Worm (Caenorhabditis elegans) whole organism, mixed stage, embryonic: Measurements from ENCODE around the gene C35A5.6.

Experiments
- M03D4.4 ChIP-seq: sonication (generic microtip); optimal IDR thresholded peaks from 2 replicates; lab custom pipeline; 2017; ENCODE audit warnings: mild to moderate bottlenecking, missing genetic modification characterization, missing compliant biosample characterization
- bed-3 ChIP-seq: fragments of 200-800 bp; sonication (Bioruptor generic); optimal IDR thresholded peaks from 3 replicates; lab custom pipeline; 2018; ENCODE audit warnings: mild to moderate bottlenecking, missing genetic modification characterization, moderate library complexity, missing compliant biosample characterization
- blmp-1 ChIP-seq: fragments of 150-350 bp; optimal IDR thresholded peaks from 2 replicates; lab custom pipeline; 2014; ENCODE audit warnings: missing biosample characterization, missing genetic modification characterization
- ceh-39 ChIP-seq: fragments of 150-350 bp; optimal IDR thresholded peaks from 2 replicates; lab custom pipeline; 2014; ENCODE audit warnings: missing biosample characterization, missing genetic modification characterization
- ceh-43 ChIP-seq: fragments of 200-800 bp; sonication (Bioruptor generic); optimal IDR thresholded peaks from 2 replicates; lab custom pipeline; 2018; ENCODE audit warnings: mild to moderate bottlenecking, missing genetic modification characterization, moderate library complexity, missing compliant biosample characterization
- ceh-83 ChIP-seq: fragments of 200-800 bp; sonication (Bioruptor generic); optimal IDR thresholded peaks from 2 replicates; lab custom pipeline; 2018; ENCODE audit warnings: mild to moderate bottlenecking, missing genetic modification characterization, missing compliant biosample characterization
- ces-1 ChIP-seq: fragments of 150-350 bp; optimal IDR thresholded peaks from 2 replicates; lab custom pipeline; 2014; ENCODE audit warnings: missing biosample characterization, missing genetic modification reagents, missing genetic modification characterization
- cnd-1 ChIP-seq: fragments of 200-800 bp; sonication (Bioruptor generic); optimal IDR thresholded peaks from 2 replicates; lab custom pipeline; 2018; ENCODE audit warnings: mild to moderate bottlenecking, missing genetic modification characterization, missing compliant biosample characterization
- drap-1 ChIP-seq: fragments of 200-800 bp; sonication (Bioruptor generic); optimal IDR thresholded peaks from 3 replicates; lab custom pipeline; 2018; ENCODE audit warnings: mild to moderate bottlenecking, missing genetic modification characterization, missing compliant biosample characterization
- elt-1 ChIP-seq: sonication (generic microtip); optimal IDR thresholded peaks from 2 replicates; lab custom pipeline; 2017; ENCODE audit warnings: missing genetic modification characterization, mild to moderate bottlenecking, missing compliant biosample characterization, antibody characterized with exemption, moderate library complexity, borderline replicate concordance; ENCODE audit not compliant: insufficient read depth
- elt-3 ChIP-seq: fragments of 150-350 bp; optimal IDR thresholded peaks from 2 replicates; lab custom pipeline; 2014; ENCODE audit warnings: missing biosample characterization, missing genetic modification characterization
- flh-1 ChIP-seq: fragments of 200-800 bp; sonication (Bioruptor generic); optimal IDR thresholded peaks from 2 replicates; lab custom pipeline; 2018; ENCODE audit warnings: mild to moderate bottlenecking, missing genetic modification characterization, moderate library complexity, missing compliant biosample characterization
- ham-2 ChIP-seq: fragments of 200-800 bp; sonication (Bioruptor generic); optimal IDR thresholded peaks from 2 replicates; lab custom pipeline; 2018; ENCODE audit warnings: mild to moderate bottlenecking, missing genetic modification characterization, missing compliant biosample characterization
- hlh-1 ChIP-seq: fragments of 150-350 bp; optimal IDR thresholded peaks from 2 replicates; lab custom pipeline; 2014; ENCODE audit warnings: missing biosample characterization, missing genetic modification reagents, missing genetic modification characterization
- lin-13 ChIP-seq: fragments of 150-350 bp; optimal IDR thresholded peaks from 2 replicates; lab custom pipeline; 2014; ENCODE audit warnings: missing biosample characterization, missing genetic modification characterization
- lin-32 ChIP-seq: fragments of 200-800 bp; sonication (Bioruptor generic); optimal IDR thresholded peaks from 2 replicates; lab custom pipeline; 2018; ENCODE audit warnings: mild to moderate bottlenecking, missing genetic modification characterization, missing compliant biosample characterization
- lsy-2 ChIP-seq: fragments of 150-350 bp; optimal IDR thresholded peaks from 2 replicates; lab custom pipeline; 2014; ENCODE audit warnings: missing biosample characterization, missing genetic modification characterization
- mab-5 ChIP-seq: fragments of 150-350 bp; optimal IDR thresholded peaks from 2 replicates; lab custom pipeline; 2014; ENCODE audit warnings: missing biosample characterization, missing genetic modification characterization
- mep-1 ChIP-seq: fragments of 150-350 bp; optimal IDR thresholded peaks from 2 replicates; lab custom pipeline; 2017; ENCODE audit warnings: missing biosample characterization, missing genetic modification reagents, missing genetic modification characterization, inconsistent platforms
- mls-2 ChIP-seq: sonication (generic microtip); optimal IDR thresholded peaks from 2 replicates; lab custom pipeline; 2016; ENCODE audit warnings: mild to moderate bottlenecking, missing genetic modification characterization, moderate library complexity, missing compliant biosample characterization
- nhr-12 ChIP-seq: fragments of 150-350 bp; optimal IDR thresholded peaks from 2 replicates; lab custom pipeline; 2014; ENCODE audit warnings: missing biosample characterization, missing genetic modification characterization
- nhr-2 ChIP-seq: fragments of 150-350 bp; optimal IDR thresholded peaks from 2 replicates; lab custom pipeline; 2014; ENCODE audit warnings: missing biosample characterization, missing genetic modification characterization
- nhr-237 ChIP-seq: fragments of 150-350 bp; optimal IDR thresholded peaks from 2 replicates; lab custom pipeline; 2014; ENCODE audit warnings: missing biosample characterization, missing genetic modification characterization
- nhr-28 ChIP-seq: fragments of 150-350 bp; optimal IDR thresholded peaks from 2 replicates; lab custom pipeline; 2014; ENCODE audit warnings: missing biosample characterization, missing genetic modification characterization
- nhr-76 ChIP-seq: sonication (generic microtip); optimal IDR thresholded peaks from 2 replicates; lab custom pipeline; 2017; ENCODE audit warnings: missing biosample characterization, missing genetic modification characterization
- pha-4 ChIP-seq: fragments of 150-350 bp; optimal IDR thresholded peaks from 2 replicates; lab custom pipeline; 2018; ENCODE audit warnings: missing biosample characterization, missing genetic modification reagents, missing genetic modification characterization
- sem-2 ChIP-seq: fragments of 200-800 bp; sonication (Bioruptor generic); optimal IDR thresholded peaks from 2 replicates; lab custom pipeline; 2018; ENCODE audit warnings: mild to moderate bottlenecking, missing genetic modification characterization, missing compliant biosample characterization
- snpc-4 ChIP-seq: fragments of 150-350 bp; optimal IDR thresholded peaks from 2 replicates; lab custom pipeline; 2014; ENCODE audit warnings: missing biosample characterization, missing genetic modification characterization
- sptf-1 ChIP-seq: sonication (generic microtip); optimal IDR thresholded peaks from 2 replicates; lab custom pipeline; 2017; ENCODE audit warnings: mild to moderate bottlenecking, missing genetic modification characterization, moderate library complexity, missing compliant biosample characterization
- tbx-8 ChIP-seq: fragments of 200-800 bp; sonication (Bioruptor generic); optimal IDR thresholded peaks from 2 replicates; lab custom pipeline; 2018; ENCODE audit warnings: mild to moderate bottlenecking, missing genetic modification characterization, moderate library complexity, missing compliant biosample characterization
- unc-120 ChIP-seq: sonication (generic microtip); optimal IDR thresholded peaks from 2 replicates; lab custom pipeline; 2017; ENCODE audit warnings: missing genetic modification characterization, missing compliant biosample characterization; ENCODE audit not compliant: poor library complexity, severe bottlenecking
- unc-39 ChIP-seq: fragments of 150-350 bp; optimal IDR thresholded peaks from 2 replicates; lab custom pipeline; 2014; ENCODE audit warnings: missing biosample characterization, missing genetic modification characterization
- unc-62 ChIP-seq: fragments of 150-350 bp; optimal IDR thresholded peaks from 2 replicates; lab custom pipeline; 2014; ENCODE audit warnings: missing biosample characterization, missing genetic modification reagents, missing genetic modification characterization
- zip-8 ChIP-seq: fragments of 150-350 bp; optimal IDR thresholded peaks from 2 replicates; lab custom pipeline; 2014; ENCODE audit warnings: missing biosample characterization, missing genetic modification characterization
- ztf-11 ChIP-seq: fragments of 150-350 bp; optimal IDR thresholded peaks from 2 replicates; lab custom pipeline; 2014; ENCODE audit warnings: missing biosample characterization, missing genetic modification characterization

Gene C35A5.6

DNA sequence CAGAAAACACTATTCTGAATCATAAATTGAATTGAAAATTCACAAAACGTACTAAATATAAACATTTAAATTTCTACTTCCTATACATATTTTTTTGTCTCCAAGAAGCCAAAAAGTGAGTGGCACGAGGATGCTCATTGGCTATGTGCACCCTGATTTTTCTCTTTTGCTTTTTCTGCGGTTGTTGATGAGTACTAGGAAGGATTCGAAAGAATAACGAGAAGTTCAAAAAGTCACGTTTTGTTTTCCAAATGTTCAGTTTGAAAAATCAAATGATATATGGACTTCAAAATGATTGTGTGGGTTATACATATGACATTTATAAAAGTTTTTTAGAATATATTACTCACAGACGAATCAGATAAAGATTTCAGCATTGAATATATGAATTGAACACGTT is 44.2 kb upstream of the C35A5.6 start:
- TF ChIP-seq ztf-11 (no peak), lin-13 (tag; lab: Kevin White, UChicago) (no peak), mep-1 (tag; lab: Kevin White, UChicago) (no peak), bed-3 (no peak), lin-32 (no peak), sptf-1 (tag; lab: Kevin White, UChicago) (no peak), sem-2 (GFP tag; lab: Kevin White, UChicago) (no peak), elt-3 (no peak), mab-5 (tag; lab: Kevin White, UChicago) (no peak)

ce11 chrV:10465478-10465877 is 43.5 kb upstream of the C35A5.6 start:
- TF ChIP-seq zip-8 (tag; lab: Kevin White, UChicago) (no peak), mls-2 (no peak), bed-3 (no peak), nhr-28 (no peak), ces-1 (no peak), nhr-12 (tag; lab: Kevin White, UChicago) (no peak), sptf-1 (tag; lab: Kevin White, UChicago) (no peak), snpc-4 (tag; lab: Kevin White, UChicago) (no peak), unc-62 (GFP tag; lab: Kevin White, UChicago) (no peak), unc-39 (no peak), mep-1 (tag; lab: Kevin White, UChicago) (no peak), pha-4 (tag; lab: Kevin White, UChicago) (no peak), sem-2 (GFP tag; lab: Kevin White, UChicago) (no peak)

DNA sequence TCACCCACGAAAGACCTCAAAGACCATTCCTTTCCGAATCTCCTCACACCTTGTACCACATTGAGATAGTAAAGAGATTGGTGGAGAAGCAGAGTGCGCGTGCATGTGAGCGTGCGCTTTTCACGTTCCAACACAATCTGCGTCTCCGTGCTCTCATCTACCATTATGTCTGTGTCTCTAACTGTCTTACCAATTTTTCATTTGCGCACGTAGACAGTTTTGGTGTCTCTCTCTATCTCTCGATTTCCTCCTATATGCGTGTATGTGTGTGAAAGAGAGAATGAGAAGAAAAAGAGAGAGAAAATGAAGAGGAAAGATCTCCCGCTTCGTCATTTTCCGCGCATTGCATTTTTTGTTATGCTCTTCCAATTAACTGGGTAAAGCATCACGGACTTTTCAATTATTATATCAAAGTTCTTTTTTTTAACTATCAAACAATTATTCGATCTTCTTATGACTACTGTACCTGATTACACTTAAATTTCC is 42.3 kb upstream of the C35A5.6 start:
- TF ChIP-seq elt-1 (tag; lab: Kevin White, UChicago) (peak; percentile 65), hlh-1 (tag; lab: Kevin White, UChicago) (peak; percentile 54), ceh-83 (GFP tag; lab: Kevin White, UChicago) (peak; percentile 8), sptf-1 (tag; lab: Kevin White, UChicago) (peak; percentile 60), ceh-39 (tag; lab: Kevin White, UChicago) (peak; percentile 89), lin-13 (tag; lab: Kevin White, UChicago) (peak; percentile 68), drap-1 (GFP tag; lab: Kevin White, UChicago) (peak; percentile 33), lsy-2 (tag; lab: Kevin White, UChicago) (peak; percentile 77), bed-3 (no peak), nhr-2 (peak; percentile 59), pha-4 (tag; lab: Kevin White, UChicago) (peak; percentile 94), flh-1 (GFP tag; lab: Kevin White, UChicago) (no peak), lin-32 (no peak), ceh-43 (GFP tag; lab: Kevin White, UChicago) (no peak), mab-5 (tag; lab: Kevin White, UChicago) (no peak), cnd-1 (tag; lab: Kevin White, UChicago) (peak; percentile 60), ham-2 (peak; percentile 89), nhr-237 (tag; lab: Kevin White, UChicago) (peak; percentile 96), mep-1 (tag; lab: Kevin White, UChicago) (peak; percentile 95), zip-8 (tag; lab: Kevin White, UChicago) (no peak), unc-39 (no peak), ztf-11 (peak; percentile 55), elt-3 (peak; percentile 58), unc-62 (GFP tag; lab: Kevin White, UChicago) (peak; percentile 84), nhr-28 (peak; percentile 2), blmp-1 (no peak), M03D4.4 (peak; percentile 69), snpc-4 (tag; lab: Kevin White, UChicago) (no peak), ces-1 (peak; percentile 90), mls-2 (peak; percentile 78), nhr-12 (tag; lab: Kevin White, UChicago) (no peak), tbx-8 (no peak), unc-120 (tag; lab: Kevin White, UChicago) (peak; percentile 96), sem-2 (GFP tag; lab: Kevin White, UChicago) (no peak), nhr-76 (no peak)
- TF ChIP-seq, all 35 proteins: peak for 22

DNA sequence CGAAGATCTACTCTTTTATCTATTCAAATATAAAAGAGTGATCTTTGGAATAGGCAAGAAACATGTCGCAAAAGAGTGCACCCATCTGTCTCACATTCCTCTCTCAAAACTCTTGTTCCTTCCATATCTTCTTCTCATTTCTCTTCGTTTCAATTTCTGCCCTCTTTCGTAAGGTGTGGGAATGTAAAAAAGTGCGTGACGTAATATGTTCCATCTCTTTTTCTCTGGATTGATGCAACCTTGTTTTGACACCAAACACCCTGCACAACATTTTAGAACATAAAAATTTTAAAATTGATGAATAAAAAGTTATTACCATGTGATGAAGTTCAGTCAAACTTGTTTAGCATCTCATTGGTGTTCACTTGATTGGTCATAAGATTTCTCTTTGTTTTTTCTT is 41.8 kb upstream of the C35A5.6 start:
- TF ChIP-seq lsy-2 (tag; lab: Kevin White, UChicago) (no peak), ceh-39 (tag; lab: Kevin White, UChicago) (no peak), zip-8 (tag; lab: Kevin White, UChicago) (peak; percentile 67)
- TF ChIP-seq, all 35 proteins: peak for 1
